Fruit fly (Drosophila melanogaster) whole organism, pupa: Measurements from ENCODE around the gene CG1552.
"Not testable (repeated sequence)": the region's sequence is repeated elsewhere in the genome, so short reads cannot be mapped to it uniquely, and the experiment has no call there.

Experiments used
- CG13204 ChIP-seq: fragments of 200-800 bp; sonication (Bioruptor generic); optimal IDR thresholded peaks from 2 replicates; lab custom pipeline; 2018; ENCODE audit warnings: missing biosample characterization, mild to moderate bottlenecking, missing genetic modification characterization, moderate library complexity
- CG14655 ChIP-seq: fragments of 200-800 bp; sonication (Bioruptor generic); optimal IDR thresholded peaks from 3 replicates; lab custom pipeline; 2017; ENCODE audit warnings: mild to moderate bottlenecking, missing biosample characterization, missing genetic modification reagents, missing genetic modification characterization
- CG15710 ChIP-seq: fragments of 200-800 bp; sonication (Bioruptor generic); optimal IDR thresholded peaks from 2 replicates; lab custom pipeline; 2018; ENCODE audit warnings: missing biosample characterization, mild to moderate bottlenecking, missing genetic modification characterization, moderate library complexity
- CG32121 ChIP-seq: fragments of 200-800 bp; sonication (Bioruptor generic); IDR thresholded peaks from 2 replicates; pipeline ENCODE4 v1.3.6; 2022; ENCODE audit warnings: missing biosample characterization, missing genetic modification characterization
- CG4496 ChIP-seq: fragments of 200-800 bp; sonication (Bioruptor generic); IDR thresholded peaks from 3 replicates; pipeline ENCODE4 v1.3.6; 2022; ENCODE audit warnings: missing biosample characterization, missing genetic modification characterization
- EcR ChIP-seq: fragments of 200-800 bp; sonication (Bioruptor generic); optimal IDR thresholded peaks from 3 replicates; lab custom pipeline; 2019; ENCODE audit warnings: missing biosample characterization, missing genetic modification characterization, mild to moderate bottlenecking, moderate library complexity, missing genetic modification reagents
- Ets98B ChIP-seq: fragments of 200-800 bp; sonication (Bioruptor generic); IDR thresholded peaks from 2 replicates; pipeline ENCODE4 v1.3.6; 2022; ENCODE audit warnings: missing biosample characterization, missing genetic modification characterization
- Pif1A ChIP-seq: fragments of 200-800 bp; sonication (Bioruptor generic); optimal IDR thresholded peaks from 3 replicates; lab custom pipeline; 2016; ENCODE audit warnings: missing biosample characterization, missing genetic modification characterization
- Pif1B ChIP-seq: fragments of 200-800 bp; sonication (Bioruptor generic); optimal IDR thresholded peaks from 3 replicates; lab custom pipeline; 2016; ENCODE audit warnings: missing biosample characterization, missing genetic modification characterization
- fd96Ca ChIP-seq: fragments of 200-800 bp; sonication (Bioruptor generic); IDR thresholded peaks from 3 replicates; pipeline ENCODE4 v1.3.6; 2022; ENCODE audit warnings: missing biosample characterization, missing genetic modification characterization
- gl ChIP-seq: fragments of 200-800 bp; sonication (Bioruptor generic); optimal IDR thresholded peaks from 2 replicates; lab custom pipeline; 2018; ENCODE audit warnings: missing biosample characterization, mild to moderate bottlenecking, missing genetic modification characterization
- rn ChIP-seq: fragments of 200-800 bp; sonication (Bioruptor generic); IDR thresholded peaks from 2 replicates; pipeline ENCODE4 v1.3.6; 2022; ENCODE audit warnings: missing biosample characterization, missing genetic modification characterization

DNA sequence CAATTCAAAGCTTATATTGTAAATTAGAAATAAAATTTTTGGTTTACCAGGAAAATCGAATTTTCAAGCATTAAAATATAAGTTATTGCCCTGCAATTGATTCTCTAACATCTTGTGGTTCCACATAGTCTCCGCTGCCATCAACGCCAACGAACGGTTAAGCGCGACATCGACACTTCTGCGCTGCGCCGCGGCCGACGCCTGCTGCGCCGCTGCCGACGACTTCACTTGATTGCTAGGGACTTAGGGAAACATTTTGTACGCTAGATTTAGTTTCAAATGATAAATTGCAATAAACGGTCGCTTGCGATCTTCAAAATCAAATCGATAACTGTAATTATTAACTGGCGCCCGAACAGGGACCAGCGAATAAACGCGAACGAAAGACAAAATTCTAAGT lies 42.6 kb upstream of the CG1552 start, which contains the start of gene CG42249:
- not testable (repeated sequence) for TF ChIP-seq fd96Ca; CG13204 (GFP tag; lab: Kevin White, UChicago); Pif1A (GFP tag; lab: Kevin White, UChicago); CG4496 (GFP tag; lab: Robert Waterston, UW); CG14655; CG15710 (tag; lab: Kevin White, UChicago); CG32121; EcR (GFP tag; lab: Kevin White, UChicago); Pif1B (GFP tag; lab: Kevin White, UChicago); Ets98B (GFP tag; lab: Robert Waterston, UW); rn (GFP tag; lab: Robert Waterston, UW); gl
